Fruit fly (Drosophila melanogaster): ENCODE results near the gene spz.

The spz gene

DNA sequence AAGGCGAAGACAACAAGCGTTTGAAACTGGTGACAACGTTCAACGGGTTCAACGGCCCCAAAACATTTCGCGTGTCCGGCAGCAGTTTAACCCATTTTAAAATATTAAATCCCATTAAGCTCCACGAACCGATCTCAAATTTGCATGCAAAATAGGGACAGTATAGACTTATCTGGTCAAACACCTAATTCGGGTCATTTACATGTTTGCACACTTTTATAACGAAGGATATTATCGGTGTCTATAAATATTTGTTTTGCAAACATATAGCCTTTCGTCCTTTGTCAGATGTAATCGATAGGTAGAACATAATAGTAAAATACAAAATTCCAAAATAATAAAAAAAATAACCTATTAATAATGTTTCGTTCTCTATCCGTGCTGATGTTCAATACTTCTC lies 8.0 kb downstream of the spz start, which contains the start of gene CG34292:
Gene CG34292, plus strand, starts transcription at position 301 of the 400 bp plus-strand sequence.
- TF ChIP-seq CG5180 (GFP tag; optimal IDR thresholded peaks at IDR 0.05) = no peak
- TF ChIP-seq al (GFP tag; IDR thresholded peaks at IDR 0.05) = no peak
- no peak for TF ChIP-seq CG10543 (GFP tag; optimal IDR thresholded peaks at IDR 0.05)
- TF ChIP-seq CG6683 (GFP tag; optimal IDR thresholded peaks at IDR 0.05) = no peak

DNA sequence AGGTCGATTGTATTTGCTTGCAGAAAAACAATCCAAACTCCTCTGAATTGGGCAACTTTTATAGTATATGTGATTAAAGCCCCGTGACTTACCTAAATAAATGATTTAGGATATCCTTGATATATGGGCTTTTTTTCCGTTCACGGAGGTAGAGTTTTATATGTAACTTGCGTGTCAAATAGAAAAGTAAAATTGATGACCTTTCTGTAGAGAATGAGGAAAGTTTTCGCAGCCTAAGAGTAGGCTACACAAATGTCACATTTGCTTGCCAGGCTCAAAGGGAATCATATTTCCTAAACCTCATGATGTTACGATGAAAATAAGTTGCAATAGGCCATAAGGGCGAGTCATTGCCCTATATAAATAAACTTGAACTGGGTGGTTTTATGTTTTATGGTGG lies 13.7 kb downstream of the spz start:
- TF ChIP-seq Rfx (GFP tag; IDR thresholded peaks at IDR 0.05) = no peak
- peak in 1 of 2 experiments; percentile 93 for TF ChIP-seq Hr78 (GFP tag; optimal IDR thresholded peaks at IDR 0.05)
- TF ChIP-seq dpn (GFP tag; optimal IDR thresholded peaks at IDR 0.05) = no peak
- peak; percentile 32; the same call in 1 of the 3 replicates for TF ChIP-seq CG16813 (GFP tag; IDR thresholded peaks at IDR 0.05; ENCODE audit: partially characterized antibody)
- TF ChIP-seq amos (GFP tag; IDR thresholded peaks at IDR 0.05; ENCODE audit: partially characterized antibody) = peak; percentile 19; the same call in 1 of the 2 replicates
- TF ChIP-seq D (optimal IDR thresholded peaks at IDR 0.05) = no peak
- no peak for TF ChIP-seq D (GFP tag; optimal IDR thresholded peaks at IDR 0.05)
- TF ChIP-seq CTCF (GFP tag; optimal IDR thresholded peaks at IDR 0.05) = peak; percentile 22
- TF ChIP-seq Optix (GFP tag; IDR thresholded peaks at IDR 0.05) = no peak
- peak; percentile 42; the same call in 1 of the 2 replicates for TF ChIP-seq Bgb (GFP tag; IDR thresholded peaks at IDR 0.05; ENCODE audit: partially characterized antibody)
- TF ChIP-seq nmo (GFP tag; optimal IDR thresholded peaks at IDR 0.05) = no peak

DNA sequence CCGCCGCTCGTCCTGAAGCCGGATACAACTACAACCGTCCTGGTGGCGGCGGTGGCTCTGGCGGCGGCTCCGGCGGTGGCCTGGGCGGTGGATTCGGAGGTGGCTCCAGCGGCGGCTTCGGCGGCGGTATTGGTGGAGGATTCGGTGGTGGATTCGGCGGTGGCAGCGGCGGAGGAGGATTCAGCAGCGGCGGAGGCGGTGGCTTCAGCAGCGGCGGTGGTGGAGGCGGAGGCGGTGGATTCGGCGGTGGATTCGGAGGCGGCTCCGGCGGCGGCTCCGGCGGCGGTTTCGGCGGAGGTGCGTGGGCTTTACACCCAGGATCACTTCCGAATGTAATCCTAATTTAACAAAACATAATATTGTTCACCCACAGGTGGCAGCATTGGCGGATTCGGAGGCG lies 20.3 kb downstream of the spz start:
- TF ChIP-seq HmgZ (tag; optimal IDR thresholded peaks at IDR 0.05) (no peak), so (GFP tag; IDR thresholded peaks at IDR 0.05) (no peak), CG7786 (GFP tag; optimal IDR thresholded peaks at IDR 0.05) (no peak), CHES-1-like (GFP tag; optimal IDR thresholded peaks at IDR 0.05) (no peak), CG2202 (tag; optimal IDR thresholded peaks at IDR 0.05) (no peak), HLHmδ (GFP tag; optimal IDR thresholded peaks at IDR 0.05) (no peak), CG17186 (GFP tag; optimal IDR thresholded peaks at IDR 0.05) (no peak), CG9215 (GFP tag; IDR thresholded peaks at IDR 0.05) (0 out of 2 replicates have a peak, but pooled peaks have one; percentile 7), CG6175 (GFP tag; IDR thresholded peaks at IDR 0.05) (no peak), D19B (GFP tag; optimal IDR thresholded peaks at IDR 0.05) (no peak), CG10267 (tag; optimal IDR thresholded peaks at IDR 0.05) (no peak), CG9876 (GFP tag; optimal IDR thresholded peaks at IDR 0.05) (no peak), mam (GFP tag; optimal IDR thresholded peaks at IDR 0.05) (no peak), Hr39 (optimal IDR thresholded peaks at IDR 0.05) (peak; percentile 17)

DNA sequence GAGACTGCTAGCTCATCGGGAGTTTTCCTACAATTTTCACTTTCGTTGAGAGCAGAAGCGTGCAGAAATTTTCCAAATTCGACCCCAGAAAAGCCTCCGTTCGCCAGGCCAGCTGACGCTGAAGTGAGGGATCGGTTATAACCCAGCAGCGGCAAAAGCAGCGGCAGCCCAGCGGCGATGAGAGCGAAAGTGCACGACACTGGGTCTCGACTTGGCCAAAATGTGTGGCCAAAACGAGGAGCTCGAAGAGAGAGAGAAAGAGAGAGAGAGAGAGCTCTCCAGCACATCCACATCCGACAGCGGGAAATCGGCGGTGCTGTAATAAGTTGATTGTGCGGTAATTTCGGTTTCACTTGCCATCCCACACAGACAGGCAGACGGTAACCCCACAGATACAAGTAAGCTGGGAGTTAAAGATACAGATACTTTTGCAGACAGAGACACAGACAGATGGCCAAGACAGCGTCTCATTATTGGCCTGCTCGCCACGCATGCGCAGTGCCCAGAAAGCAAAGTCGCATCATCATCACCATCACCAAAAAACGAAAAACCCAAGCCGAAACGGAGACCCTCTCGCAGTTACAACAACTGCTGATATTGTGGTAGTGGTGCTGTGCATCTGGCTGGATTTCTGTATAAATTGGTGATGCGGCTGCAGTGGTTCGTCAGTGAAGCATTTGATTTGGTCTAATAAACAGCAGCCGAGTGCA lies 21.2 kb downstream of the spz start, which contains the start of gene TwdlT:
Gene TwdlT, plus strand, starts transcription at position 660 of the 710 bp plus-strand sequence.
- TF ChIP-seq Trl (optimal IDR thresholded peaks at IDR 0.05) (peak in 1 of 2 experiments; percentile 16), Trl (GFP tag; optimal IDR thresholded peaks at IDR 0.05) (no peak), Blimp-1 (GFP tag; optimal IDR thresholded peaks at IDR 0.05) (peak; percentile 62), Ets65A (GFP tag) (peak; percentile 75), ato (GFP tag; IDR thresholded peaks at IDR 0.05; ENCODE audit: partially characterized antibody) (no peak), ash1 (GFP tag; optimal IDR thresholded peaks at IDR 0.05) (no peak), btn (GFP tag; optimal IDR thresholded peaks at IDR 0.05) (no peak), CG34224 (GFP tag; IDR thresholded peaks at IDR 0.05; ENCODE audit: partially characterized antibody) (no peak), CG8478 (optimal IDR thresholded peaks at IDR 0.05) (no peak)

Data from whole organism, embryonic.